Worm (Caenorhabditis elegans): ENCODE data around the gene srx-128.

Gene srx-128

DNA sequence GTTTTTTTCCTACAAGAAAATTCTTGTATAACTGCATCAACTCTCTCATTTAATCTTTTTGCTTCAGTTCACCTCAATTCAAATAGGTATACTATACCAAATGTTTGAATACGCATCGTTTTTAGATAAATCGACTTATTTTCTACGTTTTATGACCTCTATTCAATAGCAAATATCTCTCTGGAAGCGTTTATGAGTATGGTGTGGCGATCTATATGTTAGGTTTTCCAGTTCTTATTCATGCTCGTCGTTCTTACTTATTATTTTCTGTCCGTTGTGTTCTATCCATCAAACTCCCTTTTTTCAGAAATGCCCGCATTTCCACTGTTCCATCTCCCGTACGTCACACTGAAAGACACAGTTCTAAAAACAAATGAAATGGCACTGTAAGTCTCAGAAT is 43.3 kb downstream of the srx-128 start, which contains the start of gene T22G5.3:
Gene T22G5.3, plus strand, starts transcription at position 301 of the 400 bp plus-strand sequence.
- TF ChIP-seq scrt-1 (GFP tag; IDR thresholded peaks at IDR 0.05) (no peak), ama-1 (optimal IDR thresholded peaks at IDR 0.05) (no peak), ceh-36 (tag; optimal IDR thresholded peaks at IDR 0.05) (no peak), F13C5.2 (tag; optimal IDR thresholded peaks at IDR 0.05) (no peak), hmg-4 (GFP tag; optimal IDR thresholded peaks at IDR 0.05) (no peak), B0310.2 (tag; optimal IDR thresholded peaks at IDR 0.05) (no peak), ets-7 (tag; optimal IDR thresholded peaks at IDR 0.05) (no peak), hmbx-1 (tag; optimal IDR thresholded peaks at IDR 0.05) (no peak), tra-4 (tag; optimal IDR thresholded peaks at IDR 0.05) (no peak), aly-1 (tag; optimal IDR thresholded peaks at IDR 0.05) (no peak), ceh-13 (GFP tag; optimal IDR thresholded peaks at IDR 0.05) (no peak), tbx-11 (GFP tag; IDR thresholded peaks at IDR 0.05) (no peak), flt-1 (GFP tag; IDR thresholded peaks at IDR 0.05) (no peak)

DNA sequence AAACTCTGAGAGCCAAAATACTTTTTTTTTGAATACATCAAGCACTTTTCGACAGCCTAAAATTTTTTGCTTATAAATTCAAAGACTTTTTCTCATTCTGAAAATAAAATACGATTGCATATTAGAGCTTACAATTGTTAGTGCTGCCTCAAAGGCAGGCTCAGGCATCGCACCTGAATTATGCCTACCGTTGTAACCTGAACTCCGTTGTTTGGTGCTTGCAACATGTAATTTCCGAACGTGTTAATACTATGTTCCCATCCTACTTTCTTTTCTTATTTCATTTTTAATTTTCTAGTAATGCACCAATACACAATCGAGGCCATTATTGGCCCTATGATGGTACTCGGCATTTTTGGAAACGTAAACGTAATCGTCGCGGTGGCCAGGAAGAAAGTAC is 50.1 kb downstream of the srx-128 start, which contains the start of gene srsx-19:
Gene srsx-19, plus strand, starts transcription at position 301 of the 400 bp plus-strand sequence.
- TF ChIP-seq sea-1 (GFP tag; conservative IDR thresholded peaks at IDR 0.05) (no peak), F13C5.2 (tag; optimal IDR thresholded peaks at IDR 0.05) (no peak), ets-7 (tag; optimal IDR thresholded peaks at IDR 0.05) (no peak), scrt-1 (GFP tag; IDR thresholded peaks at IDR 0.05) (no peak), tbx-11 (GFP tag; IDR thresholded peaks at IDR 0.05) (no peak), hmg-4 (GFP tag; optimal IDR thresholded peaks at IDR 0.05) (no peak), tra-4 (tag; optimal IDR thresholded peaks at IDR 0.05) (no peak), B0310.2 (tag; optimal IDR thresholded peaks at IDR 0.05) (no peak), ama-1 (optimal IDR thresholded peaks at IDR 0.05) (no peak), ceh-13 (GFP tag; optimal IDR thresholded peaks at IDR 0.05) (no peak), ceh-36 (tag; optimal IDR thresholded peaks at IDR 0.05) (no peak)

All from whole organism, early embryonic.